Worm (Caenorhabditis elegans) whole organism, young adult: ENCODE data around the gene F59D12.2.

Experiments used
- D2030.7 ChIP-seq: fragments of 200-800 bp; sonication (Bioruptor generic); IDR thresholded peaks from 2 replicates; pipeline ENCODE4 v1.3.6; 2022; ENCODE audit warnings: missing genetic modification reagents, missing genetic modification characterization, missing compliant biosample characterization
- F10E7.11 ChIP-seq: sonication (generic microtip); optimal IDR thresholded peaks from 2 replicates; lab custom pipeline; 2017; ENCODE audit warnings: mild to moderate bottlenecking, missing genetic modification characterization, moderate library complexity, missing compliant biosample characterization
- F23B12.7 ChIP-seq: sonication (generic microtip); optimal IDR thresholded peaks from 2 replicates; lab custom pipeline; 2017; ENCODE audit warnings: missing genetic modification characterization, mild to moderate bottlenecking, missing compliant biosample characterization, antibody characterized with exemption, moderate library complexity; ENCODE audit not compliant: insufficient read depth
- F37B4.10 ChIP-seq: fragments of 200-800 bp; sonication (Bioruptor generic); IDR thresholded peaks from 2 replicates; pipeline ENCODE4 v1.3.6; 2022; ENCODE audit warnings: missing genetic modification characterization, missing compliant biosample characterization
- K11D2.4 ChIP-seq: fragments of 200-800 bp; sonication (Bioruptor generic); IDR thresholded peaks from 2 replicates; pipeline ENCODE4 v1.3.6; 2022; ENCODE audit warnings: missing genetic modification reagents, missing genetic modification characterization, missing compliant biosample characterization
- ama-1 ChIP-seq, 3 experiments: fragments of 150-350 bp in 1 of 3; sonication (generic microtip) in 2 of 3; optimal IDR thresholded peaks; 2 replicates each; lab custom pipeline; 2014 to 2018; ENCODE audit warnings: missing biosample characterization in 2 of 3, missing genetic modification characterization in 2 of 3, missing genetic modification reagents in 2 of 3
- athp-1 ChIP-seq: sonication (generic microtip); optimal IDR thresholded peaks from 2 replicates; lab custom pipeline; 2017; ENCODE audit warnings: mild to moderate bottlenecking, missing genetic modification characterization, missing compliant biosample characterization
- attf-5 ChIP-seq: fragments of 200-800 bp; sonication (Bioruptor generic); optimal IDR thresholded peaks from 2 replicates; lab custom pipeline; 2018; ENCODE audit warnings: mild to moderate bottlenecking, missing genetic modification characterization, missing compliant biosample characterization
- attf-6 ChIP-seq: fragments of 200-800 bp; sonication (Bioruptor generic); IDR thresholded peaks from 2 replicates; pipeline ENCODE4 v1.3.6; 2022; ENCODE audit warnings: missing genetic modification reagents, missing genetic modification characterization, missing compliant biosample characterization
- ccch-3 ChIP-seq: fragments of 200-800 bp; sonication (Bioruptor generic); optimal IDR thresholded peaks from 2 replicates; lab custom pipeline; 2018; ENCODE audit warnings: mild to moderate bottlenecking, missing genetic modification characterization, missing compliant biosample characterization
- cebp-2 ChIP-seq: fragments of 200-800 bp; sonication (Bioruptor generic); IDR thresholded peaks from 2 replicates; pipeline ENCODE4 v1.3.6; 2022; ENCODE audit warnings: missing genetic modification characterization, missing compliant biosample characterization
- ceh-58 ChIP-seq: fragments of 200-800 bp; sonication (Bioruptor generic); IDR thresholded peaks from 2 replicates; pipeline ENCODE4 v1.3.6; 2022; ENCODE audit warnings: missing genetic modification characterization, missing compliant biosample characterization
- chd-7 ChIP-seq: sonication (generic microtip); optimal IDR thresholded peaks from 2 replicates; lab custom pipeline; 2016; ENCODE audit warnings: mild to moderate bottlenecking, missing genetic modification characterization, moderate library complexity, missing compliant biosample characterization
- dpff-1 ChIP-seq: sonication (generic microtip); optimal IDR thresholded peaks from 2 replicates; lab custom pipeline; 2017; ENCODE audit warnings: mild to moderate bottlenecking, missing genetic modification characterization, missing compliant biosample characterization
- dpl-1 ChIP-seq: fragments of 150-350 bp; optimal IDR thresholded peaks from 2 replicates; lab custom pipeline; 2014; ENCODE audit warnings: missing biosample characterization, missing genetic modification reagents, missing genetic modification characterization
- gei-17 ChIP-seq: fragments of 200-800 bp; sonication (Bioruptor generic); optimal IDR thresholded peaks from 2 replicates; lab custom pipeline; 2018; ENCODE audit warnings: mild to moderate bottlenecking, missing genetic modification characterization, missing compliant biosample characterization
- hmg-1.2 ChIP-seq: fragments of 200-800 bp; sonication (Bioruptor generic); IDR thresholded peaks from 2 replicates; pipeline ENCODE4 v1.3.6; 2022; ENCODE audit warnings: missing genetic modification reagents, missing genetic modification characterization, missing compliant biosample characterization
- hmg-20 ChIP-seq: fragments of 200-800 bp; sonication (Bioruptor generic); IDR thresholded peaks from 2 replicates; pipeline ENCODE4 v1.3.6; 2022; ENCODE audit warnings: missing genetic modification reagents, missing genetic modification characterization, missing compliant biosample characterization
- hrde-1 ChIP-seq: sonication (generic microtip); optimal IDR thresholded peaks from 2 replicates; lab custom pipeline; 2016; ENCODE audit warnings: missing genetic modification characterization, mild to moderate bottlenecking, missing compliant biosample characterization, moderate library complexity, missing genotype, missing genetic modification reagents, borderline replicate concordance
- let-607 ChIP-seq, 2 experiments: fragments of 200-800 bp in 1 of 2; sonication (Bioruptor generic) in 1 of 2; sonication (generic microtip) in 1 of 2; optimal IDR thresholded peaks; 2 replicates each; lab custom pipeline; 2016 to 2018; ENCODE audit warnings: mild to moderate bottlenecking in 2 of 2, missing compliant biosample characterization in 2 of 2, missing genetic modification characterization in 2 of 2, moderate library complexity in 2 of 2, missing genotype in 1 of 2
- lsl-1 ChIP-seq: fragments of 200-800 bp; sonication (Bioruptor generic); optimal IDR thresholded peaks from 2 replicates; lab custom pipeline; 2018; ENCODE audit warnings: mild to moderate bottlenecking, missing genetic modification characterization, moderate library complexity, missing compliant biosample characterization
- madf-3 ChIP-seq: fragments of 200-800 bp; sonication (Bioruptor generic); IDR thresholded peaks from 2 replicates; pipeline ENCODE4 v1.3.6; 2022; ENCODE audit warnings: missing genetic modification reagents, missing genetic modification characterization, missing compliant biosample characterization
- nfya-2 ChIP-seq: fragments of 200-800 bp; sonication (Bioruptor generic); IDR thresholded peaks from 2 replicates; pipeline ENCODE4 v1.3.6; 2022; ENCODE audit warnings: missing genetic modification reagents, missing genetic modification characterization, missing compliant biosample characterization
- nhr-80 ChIP-seq: sonication (generic microtip); optimal IDR thresholded peaks from 2 replicates; lab custom pipeline; 2016; ENCODE audit warnings: missing genetic modification characterization, missing compliant biosample characterization
- nhr-90 ChIP-seq: sonication (generic microtip); optimal IDR thresholded peaks from 2 replicates; lab custom pipeline; 2016; ENCODE audit warnings: missing genotype, mild to moderate bottlenecking, missing genetic modification characterization, missing compliant biosample characterization
- snpc-1.3 ChIP-seq: sonication (generic microtip); optimal IDR thresholded peaks from 2 replicates; lab custom pipeline; 2017; ENCODE audit warnings: missing genetic modification characterization, mild to moderate bottlenecking, missing compliant biosample characterization, antibody characterized with exemption, moderate library complexity, missing genotype, missing genetic modification reagents; ENCODE audit not compliant: insufficient read depth
- tbp1 ChIP-seq: fragments of 200-800 bp; sonication (Bioruptor generic); optimal IDR thresholded peaks from 2 replicates; lab custom pipeline; 2018; ENCODE audit warnings: mild to moderate bottlenecking, missing genetic modification characterization, missing compliant biosample characterization
- zim-3 ChIP-seq: sonication (generic microtip); optimal IDR thresholded peaks from 2 replicates; lab custom pipeline; 2017; ENCODE audit warnings: mild to moderate bottlenecking, missing genetic modification characterization, moderate library complexity, missing compliant biosample characterization
- ztf-6 ChIP-seq: fragments of 200-800 bp; sonication (Bioruptor generic); IDR thresholded peaks from 2 replicates; pipeline ENCODE4 v1.3.6; 2022; ENCODE audit warnings: missing genetic modification reagents, missing genetic modification characterization, missing compliant biosample characterization

The F59D12.2 gene

ce11 chrX:15696400-15696799, 20.9 kb upstream of the F59D12.2 start, which contains the start of gene ZK662.2:
ZK662.2 (plus strand) TSS chrX:15696700.
- TF ChIP-seq zim-3 (tag; lab: Kevin White, UChicago), result no peak
- no peak for TF ChIP-seq tbp1 (GFP tag; lab: Kevin White, UChicago)
- TF ChIP-seq K11D2.4, result no peak
- TF ChIP-seq madf-3 (GFP tag; lab: Robert Waterston, UW), result no peak
- no peak for TF ChIP-seq cebp-2
- TF ChIP-seq dpff-1 (tag; lab: Kevin White, UChicago), result no peak
- no peak for TF ChIP-seq F10E7.11 (tag; lab: Kevin White, UChicago)
- TF ChIP-seq gei-17 (GFP tag; lab: Kevin White, UChicago), result no peak
- no peak for TF ChIP-seq attf-6 (GFP tag; lab: Robert Waterston, UW)
- no peak for TF ChIP-seq snpc-1.3 (tag; lab: Kevin White, UChicago)
- no peak for TF ChIP-seq hmg-20 (GFP tag; lab: Robert Waterston, UW)
- no peak for TF ChIP-seq ccch-3
- TF ChIP-seq let-607 (tag; optimal IDR thresholded peaks at IDR 0.05; lab: Kevin White, UChicago), result no peak
- no peak for TF ChIP-seq ceh-58
- TF ChIP-seq, all 124 proteins: peak for 0

- no peak for TF ChIP-seq ztf-6
- no peak for TF ChIP-seq hmg-20 (GFP tag; lab: Robert Waterston, UW)
Observed at ce11 chrX:15693466-15693865, 17.9 kb upstream of the F59D12.2 start.

- peak; percentile 93 to 95 for TF ChIP-seq let-607 (tag; optimal IDR thresholded peaks at IDR 0.05; lab: Kevin White, UChicago)
- TF ChIP-seq attf-5 (GFP tag; lab: Kevin White, UChicago), result no peak
- TF ChIP-seq nhr-80 (tag; lab: Kevin White, UChicago), result peak; percentile 84
- peak; percentile 13 for TF ChIP-seq F23B12.7 (tag; lab: Kevin White, UChicago)
- peak; percentile 83 for TF ChIP-seq hmg-1.2 (GFP tag; lab: Robert Waterston, UW)
Observed at ce11 chrX:15689244-15689643, 13.7 kb upstream of the F59D12.2 start, which contains the start of gene C03H12.1. C03H12.1 (plus strand) TSS chrX:15689449.

ce11 chrX:15681393-15681792, 5.9 kb upstream of the F59D12.2 start, which contains the start of gene gpn-1:
gpn-1 (plus strand) TSS chrX:15681693.
- TF ChIP-seq let-607 (tag; optimal IDR thresholded peaks at IDR 0.05; lab: Kevin White, UChicago), result no peak
- TF ChIP-seq F37B4.10 (GFP tag; lab: Robert Waterston, UW), result 0 out of 2 replicates have a peak, but pooled peaks have one; percentile 82

- TF ChIP-seq athp-1 (tag; lab: Kevin White, UChicago), result no peak
- TF ChIP-seq D2030.7, result no peak
- no peak for TF ChIP-seq lsl-1
- no peak for TF ChIP-seq dpff-1 (tag; lab: Kevin White, UChicago)
- no peak for TF ChIP-seq ama-1 (optimal IDR thresholded peaks at IDR 0.05; lab: Kevin White, UChicago)
- no peak for TF ChIP-seq ama-1 (GFP tag; optimal IDR thresholded peaks at IDR 0.05; lab: Kevin White, UChicago)
- TF ChIP-seq hrde-1 (tag; lab: Kevin White, UChicago), result no peak
- no peak for TF ChIP-seq nfya-2 (GFP tag; lab: Robert Waterston, UW)
- no peak for TF ChIP-seq chd-7 (tag; lab: Kevin White, UChicago)
- no peak for TF ChIP-seq dpl-1 (GFP tag; lab: Kevin White, UChicago)
- no peak for TF ChIP-seq nhr-90 (tag; lab: Kevin White, UChicago)
- TF ChIP-seq let-607 (tag; optimal IDR thresholded peaks at IDR 0.05; lab: Kevin White, UChicago), result no peak
- no peak for TF ChIP-seq zim-3 (tag; lab: Kevin White, UChicago)
Observed at ce11 chrX:15668695-15669094, 6.8 kb downstream of the F59D12.2 start.
